Worm (Caenorhabditis elegans): ENCODE measurements around the gene nhr-22.

The nhr-22 gene

ce11 chrII:6448656-6449055, 936 bp downstream of the nhr-22 start (continued):
- no peak for TF ChIP-seq ceh-8 (GFP tag; optimal IDR thresholded peaks at IDR 0.05)
- TF ChIP-seq lsy-2 (tag; optimal IDR thresholded peaks at IDR 0.05) = no peak
- no peak for TF ChIP-seq unc-30 (tag; optimal IDR thresholded peaks at IDR 0.05)
- TF ChIP-seq alr-1 (tag; optimal IDR thresholded peaks at IDR 0.05; ENCODE audit: borderline replicate concordance) = no peak
- TF ChIP-seq zip-4 (GFP tag; optimal IDR thresholded peaks at IDR 0.05) = no peak
- TF ChIP-seq dsc-1 (tag; optimal IDR thresholded peaks at IDR 0.05) = no peak
- no peak for TF ChIP-seq sup-37 (GFP tag; optimal IDR thresholded peaks at IDR 0.05)
- TF ChIP-seq aly-2 (tag; optimal IDR thresholded peaks at IDR 0.05) = no peak
- no peak for TF ChIP-seq fos-1 (tag; optimal IDR thresholded peaks at IDR 0.05)
- TF ChIP-seq unc-130 (tag; optimal IDR thresholded peaks at IDR 0.05) = no peak
- peak; percentile 45 for TF ChIP-seq elt-2 (tag; optimal IDR thresholded peaks at IDR 0.05)
- TF ChIP-seq mep-1 (tag; optimal IDR thresholded peaks at IDR 0.05) = no peak
- peak; percentile 65 for TF ChIP-seq nhr-85 (tag)
- no peak for TF ChIP-seq ets-5 (GFP tag; IDR thresholded peaks at IDR 0.05)
- TF ChIP-seq ces-1 (GFP tag; optimal IDR thresholded peaks at IDR 0.05) = no peak
- TF ChIP-seq mdl-1 (tag; optimal IDR thresholded peaks at IDR 0.05) = no peak
- no peak for TF ChIP-seq unc-86 (tag; optimal IDR thresholded peaks at IDR 0.05)
- TF ChIP-seq unc-98 (GFP tag; IDR thresholded peaks at IDR 0.05) = no peak
- TF ChIP-seq lin-13 (GFP tag; optimal IDR thresholded peaks at IDR 0.05) = no peak
- no peak for TF ChIP-seq lin-39 (tag; optimal IDR thresholded peaks at IDR 0.05)
- no peak for TF ChIP-seq nhr-12 (tag; optimal IDR thresholded peaks at IDR 0.05)
- no peak for TF ChIP-seq xbp-1 (tag; optimal IDR thresholded peaks at IDR 0.05)
- TF ChIP-seq hpl-2 (GFP tag; optimal IDR thresholded peaks at IDR 0.05) = no peak
- TF ChIP-seq nhr-76 (tag; optimal IDR thresholded peaks at IDR 0.05) = no peak
- peak; percentile 20 for TF ChIP-seq nhr-71 (tag; optimal IDR thresholded peaks at IDR 0.05)
- TF ChIP-seq aha-1 (tag; optimal IDR thresholded peaks at IDR 0.05) = no peak
- peak; percentile 75 for TF ChIP-seq nhr-20 (tag; optimal IDR thresholded peaks at IDR 0.05)
- no peak for TF ChIP-seq elt-3 (tag; optimal IDR thresholded peaks at IDR 0.05)
- no peak for TF ChIP-seq nhr-237 (tag; optimal IDR thresholded peaks at IDR 0.05)
- TF ChIP-seq snu-23 (GFP tag; optimal IDR thresholded peaks at IDR 0.05) = peak; percentile 17
- peak in 1 of 2 experiments; percentile 27 for TF ChIP-seq lin-35 (GFP tag; optimal IDR thresholded peaks at IDR 0.05)
- no peak for TF ChIP-seq ceh-90 (tag; optimal IDR thresholded peaks at IDR 0.05)
- TF ChIP-seq fkh-4 (tag; optimal IDR thresholded peaks at IDR 0.05; ENCODE audit: borderline replicate concordance) = no peak
- TF ChIP-seq lin-15B (tag; optimal IDR thresholded peaks at IDR 0.05) = no peak
- TF ChIP-seq rnt-1 (tag; optimal IDR thresholded peaks at IDR 0.05) = no peak
- TF ChIP-seq pax-3 (tag; optimal IDR thresholded peaks at IDR 0.05) = no peak
- no peak for TF ChIP-seq zag-1 (tag; optimal IDR thresholded peaks at IDR 0.05)
- no peak for TF ChIP-seq efl-3 (GFP tag; optimal IDR thresholded peaks at IDR 0.05)
- TF ChIP-seq dpl-1 (GFP tag; optimal IDR thresholded peaks at IDR 0.05) = no peak
- TF ChIP-seq ceh-88 (GFP tag; IDR thresholded peaks at IDR 0.05) = no peak
- TF ChIP-seq nhr-90 (tag; optimal IDR thresholded peaks at IDR 0.05; ENCODE audit: poor library complexity) = no peak
- TF ChIP-seq lir-3 (tag; optimal IDR thresholded peaks at IDR 0.05; ENCODE audit: poor library complexity) = no peak
- no peak for TF ChIP-seq ceh-63 (GFP tag; optimal IDR thresholded peaks at IDR 0.05)
- no peak for TF ChIP-seq tbx-2 (tag; optimal IDR thresholded peaks at IDR 0.05)

ce11 chrII:6448189-6448588, 1.4 kb downstream of the nhr-22 start:
- TF ChIP-seq ztf-4 (tag; optimal IDR thresholded peaks at IDR 0.05) (no peak), lsy-2 (tag; optimal IDR thresholded peaks at IDR 0.05) (peak in 1 of 2 experiments; percentile 2), pag-3 (tag; optimal IDR thresholded peaks at IDR 0.05; ENCODE audit: borderline replicate concordance, insufficient read depth) (no peak), grh-1 (GFP tag; IDR thresholded peaks at IDR 0.05) (0 out of 2 replicates have a peak, but pooled peaks have one; percentile 6), unc-98 (GFP tag; IDR thresholded peaks at IDR 0.05) (no peak), C16A3.4 (tag; optimal IDR thresholded peaks at IDR 0.05) (no peak), lin-14 (GFP tag; optimal IDR thresholded peaks at IDR 0.05) (peak; percentile 38), nhr-11 (tag; optimal IDR thresholded peaks at IDR 0.05) (no peak), nhr-84 (tag; optimal IDR thresholded peaks at IDR 0.05) (no peak), lin-35 (GFP tag; optimal IDR thresholded peaks at IDR 0.05) (peak in 1 of 2 experiments; percentile 33), C34B4.2 (tag; optimal IDR thresholded peaks at IDR 0.05) (no peak), efl-1 (optimal IDR thresholded peaks at IDR 0.05) (no peak), efl-1 (GFP tag; optimal IDR thresholded peaks at IDR 0.05 in 1 of 2) (no peak), fkh-10 (GFP tag; optimal IDR thresholded peaks at IDR 0.05) (no peak), isw-1 (GFP tag; IDR thresholded peaks at IDR 0.05) (no peak), nhr-85 (tag) (no peak)

Data from whole organism, L1 larva.